Worm (Caenorhabditis elegans) whole organism, late embryonic: ENCODE measurements around the gene ZK616.5.

Experiments
- ceh-14 ChIP-seq: sonication (generic microtip); optimal IDR thresholded peaks from 2 replicates; lab custom pipeline; 2016; ENCODE audit warnings: missing genotype, missing genetic modification characterization, missing compliant biosample characterization
- zip-5 ChIP-seq: sonication (generic microtip); optimal IDR thresholded peaks from 2 replicates; lab custom pipeline; 2016; ENCODE audit warnings: missing genetic modification characterization, missing compliant biosample characterization

DNA sequence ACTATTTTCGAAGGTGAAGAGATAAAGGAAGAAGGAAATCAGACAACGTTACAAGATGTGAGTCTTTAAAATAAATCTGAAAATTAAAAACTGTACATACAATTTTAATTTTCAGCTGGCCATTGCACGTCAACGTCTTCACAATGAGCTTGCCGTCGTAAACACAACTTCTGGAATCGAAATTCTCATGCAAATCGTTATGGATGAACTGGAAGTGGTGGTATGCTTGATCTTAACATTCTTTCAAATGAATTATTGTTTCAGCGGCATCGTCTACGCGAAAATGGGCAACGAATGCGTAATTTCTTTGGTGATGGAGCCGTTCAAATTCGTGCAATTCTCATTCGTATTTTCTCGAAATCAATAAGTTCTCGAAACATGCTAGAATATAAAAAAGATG is 37.2 kb upstream of the ZK616.5 start:
- TF ChIP-seq ceh-14 (no peak), zip-5 (tag; lab: Kevin White, UChicago) (no peak)
